Fruit fly (Drosophila melanogaster) Kc167 (cell line): ENCODE data around the gene CG42834.

Experiments
- Myc ChIP-seq: fragments of >200 bp; optimal IDR thresholded peaks from 2 replicates; lab custom pipeline; 2017; ENCODE audit warnings: missing external identifiers
- Sin3A ChIP-seq: fragments of >200 bp; optimal IDR thresholded peaks from 2 replicates; lab custom pipeline; 2018; ENCODE audit warnings: missing external identifiers
- h ChIP-seq: fragments of >200 bp; optimal IDR thresholded peaks from 3 replicates; lab custom pipeline; 2018; ENCODE audit warnings: missing external identifiers
- insv ChIP-seq: fragments of >200 bp; optimal IDR thresholded peaks from 3 replicates; lab custom pipeline; 2018; ENCODE audit warnings: missing external identifiers
- psq ChIP-seq: fragments of >200 bp; optimal IDR thresholded peaks from 2 replicates; lab custom pipeline; 2017; ENCODE audit warnings: missing external identifiers
- ttk ChIP-seq: sonication (Bioruptor generic); optimal IDR thresholded peaks from 2 replicates; lab custom pipeline; 2017; ENCODE audit warnings: missing external identifiers

- TF ChIP-seq psq (lab: Kevin White, UChicago) (no peak), Myc (lab: Kevin White, UChicago) (no peak), h (lab: Kevin White, UChicago) (no peak), Sin3A (lab: Kevin White, UChicago) (no peak), insv (lab: Kevin White, UChicago) (no peak), ttk (lab: Kevin White, UChicago) (no peak)
These were observed 3.5 kb downstream of the CG42834 start, which contains the start of gene CG14332 for dm6 chr3R:17422102-17422501.
